Worm (Caenorhabditis elegans) whole organism, L4 larva: Measurements from ENCODE around the gene math-4.
"Not testable (repeated sequence)": the region's sequence is repeated elsewhere in the genome, so short reads cannot be mapped to it uniquely, and the experiment has no call there.

ENCODE experiments used
- D1046.2 ChIP-seq: fragments of 200-800 bp; sonication (Bioruptor generic); IDR thresholded peaks from 2 replicates; pipeline ENCODE4 v1.3.6; 2022; ENCODE audit warnings: missing genetic modification characterization, missing compliant biosample characterization
- F26F4.8 ChIP-seq: fragments of 200-800 bp; sonication (Bioruptor generic); conservative IDR thresholded peaks from 2 replicates; pipeline ENCODE4 v1.3.6; 2022; ENCODE audit warnings: missing genetic modification characterization, missing compliant biosample characterization
- F44E2.7 ChIP-seq: fragments of 200-800 bp; sonication (Bioruptor generic); IDR thresholded peaks from 2 replicates; pipeline ENCODE4 v2.1.2; 2022; ENCODE audit warnings: missing genetic modification characterization, missing compliant biosample characterization
- T26A8.4 ChIP-seq: fragments of 200-800 bp; sonication (Bioruptor generic); IDR thresholded peaks from 2 replicates; pipeline ENCODE4 v1.3.6; 2022; ENCODE audit warnings: missing genetic modification characterization, missing compliant biosample characterization
- Y75B8A.6 ChIP-seq: fragments of 200-800 bp; sonication (Bioruptor generic); IDR thresholded peaks from 2 replicates; pipeline ENCODE4 v1.3.6; 2022; ENCODE audit warnings: missing genetic modification reagents, missing genetic modification characterization, missing compliant biosample characterization
- aha-1 ChIP-seq: fragments of 150-350 bp; peaks from one replicate; lab custom pipeline; 2014; ENCODE audit warnings: missing biosample characterization, missing genetic modification characterization
- aly-2 ChIP-seq: sonication (generic microtip); optimal IDR thresholded peaks from 2 replicates; lab custom pipeline; 2018; ENCODE audit warnings: missing biosample characterization, missing genetic modification characterization
- arid-1 ChIP-seq: fragments of 200-800 bp; sonication (Bioruptor generic); conservative IDR thresholded peaks from 2 replicates; pipeline ENCODE4 v1.3.6; 2022; ENCODE audit warnings: missing genetic modification reagents, missing genetic modification characterization, missing compliant biosample characterization
- ceh-32 ChIP-seq: sonication (generic microtip); optimal IDR thresholded peaks from 2 replicates; lab custom pipeline; 2016; ENCODE audit warnings: mild to moderate bottlenecking, missing genetic modification characterization, missing compliant biosample characterization; ENCODE audit not compliant: poor library complexity
- ceh-62 ChIP-seq: sonication (generic microtip); optimal IDR thresholded peaks from 2 replicates; lab custom pipeline; 2017; ENCODE audit warnings: missing biosample characterization, missing genetic modification characterization
- ceh-82 ChIP-seq: sonication (generic microtip); optimal IDR thresholded peaks from 2 replicates; lab custom pipeline; 2017; ENCODE audit warnings: missing biosample characterization, missing genetic modification characterization
- cey-2 ChIP-seq: sonication (generic microtip); optimal IDR thresholded peaks from 3 replicates; lab custom pipeline; 2017; ENCODE audit warnings: missing genetic modification characterization, mild to moderate bottlenecking, missing compliant biosample characterization, antibody characterized with exemption, borderline replicate concordance; ENCODE audit not compliant: insufficient read depth
- daf-16 ChIP-seq, 3 experiments: sonication (generic microtip); optimal IDR thresholded peaks; 2 replicates each; lab custom pipeline; 2016 to 2017; ENCODE audit warnings: missing genetic modification characterization in 3 of 3, missing genetic modification reagents in 3 of 3, mild to moderate bottlenecking in 2 of 3, missing compliant biosample characterization in 2 of 3, missing biosample characterization in 1 of 3, moderate library complexity in 1 of 3
- dmd-6 ChIP-seq: fragments of 200-800 bp; sonication (Bioruptor generic); IDR thresholded peaks from 2 replicates; pipeline ENCODE4 v1.3.6; 2022; ENCODE audit warnings: missing genetic modification reagents, missing genetic modification characterization, missing compliant biosample characterization
- dmd-9 ChIP-seq: fragments of 200-800 bp; sonication (Bioruptor generic); IDR thresholded peaks from 2 replicates; pipeline ENCODE4 v1.3.6; 2022; ENCODE audit warnings: missing genetic modification reagents, missing genetic modification characterization, missing compliant biosample characterization
- dpl-1 ChIP-seq: fragments of 150-350 bp; optimal IDR thresholded peaks from 2 replicates; lab custom pipeline; 2014; ENCODE audit warnings: missing biosample characterization, missing genetic modification reagents, missing genetic modification characterization
- duxl-1 ChIP-seq: sonication (generic microtip); optimal IDR thresholded peaks from 2 replicates; lab custom pipeline; 2016; ENCODE audit warnings: mild to moderate bottlenecking, missing genetic modification characterization, moderate library complexity, missing compliant biosample characterization; ENCODE audit not compliant: poor library complexity
- fkh-10 ChIP-seq: fragments of 150-350 bp; optimal IDR thresholded peaks from 2 replicates; lab custom pipeline; 2014; ENCODE audit warnings: missing biosample characterization, missing genetic modification reagents, missing genetic modification characterization
- hif-1 ChIP-seq, 2 experiments: sonication (generic microtip); optimal IDR thresholded peaks; 2 replicates each; lab custom pipeline; 2016 to 2017; ENCODE audit warnings: missing compliant biosample characterization in 2 of 2, missing genetic modification characterization in 2 of 2, missing genetic modification reagents in 2 of 2, missing genotype in 2 of 2, mild to moderate bottlenecking in 1 of 2
- hlh-11 ChIP-seq: fragments of 200-800 bp; sonication (Bioruptor generic); optimal IDR thresholded peaks from 2 replicates; lab custom pipeline; 2018; ENCODE audit warnings: mild to moderate bottlenecking, missing genetic modification characterization, missing compliant biosample characterization
- hmg-1.1 ChIP-seq: fragments of 200-800 bp; sonication (Bioruptor generic); IDR thresholded peaks from 2 replicates; pipeline ENCODE4 v1.3.6; 2022; ENCODE audit warnings: missing genetic modification reagents, missing genetic modification characterization, missing compliant biosample characterization
- lim-7 ChIP-seq: fragments of 200-800 bp; sonication (Bioruptor generic); IDR thresholded peaks from 2 replicates; pipeline ENCODE4 v1.3.6; 2022; ENCODE audit warnings: missing genetic modification characterization, missing compliant biosample characterization
- lin-29 ChIP-seq: fragments of 200-800 bp; sonication (Bioruptor generic); IDR thresholded peaks from 2 replicates; pipeline ENCODE4 v1.3.6; 2022; ENCODE audit warnings: missing genetic modification reagents, missing genetic modification characterization, missing compliant biosample characterization
- lin-38 ChIP-seq: fragments of 200-800 bp; sonication (Bioruptor generic); IDR thresholded peaks from 2 replicates; pipeline ENCODE4 v1.3.6; 2022; ENCODE audit warnings: missing genetic modification reagents, missing genetic modification characterization, missing compliant biosample characterization
- lin-39 ChIP-seq: fragments of 150-350 bp; optimal IDR thresholded peaks from 2 replicates; lab custom pipeline; 2014; ENCODE audit warnings: missing biosample characterization, missing genetic modification reagents, missing genetic modification characterization
- lir-3 ChIP-seq: sonication (generic microtip); optimal IDR thresholded peaks from 2 replicates; lab custom pipeline; 2016; ENCODE audit warnings: mild to moderate bottlenecking, missing genetic modification characterization, missing compliant biosample characterization
- mxl-2 ChIP-seq: fragments of 200-800 bp; sonication (Bioruptor generic); conservative IDR thresholded peaks from 2 replicates; pipeline ENCODE4 v1.3.6; 2022; ENCODE audit warnings: missing genetic modification reagents, missing genetic modification characterization, missing compliant biosample characterization
- nhr-111 ChIP-seq: fragments of 200-800 bp; sonication (Bioruptor generic); optimal IDR thresholded peaks from 2 replicates; lab custom pipeline; 2018; ENCODE audit warnings: mild to moderate bottlenecking, missing genetic modification characterization, missing compliant biosample characterization
- nhr-237 ChIP-seq: sonication (generic microtip); optimal IDR thresholded peaks from 2 replicates; lab custom pipeline; 2017; ENCODE audit warnings: missing biosample characterization, missing genetic modification characterization
- nhr-28 ChIP-seq: fragments of 150-350 bp; optimal IDR thresholded peaks from 2 replicates; lab custom pipeline; 2014; ENCODE audit warnings: missing biosample characterization, missing genetic modification characterization
- nhr-41 ChIP-seq: fragments of 200-800 bp; sonication (Bioruptor generic); IDR thresholded peaks from 2 replicates; pipeline ENCODE4 v1.3.6; 2022; ENCODE audit warnings: missing genetic modification reagents, missing genetic modification characterization, missing compliant biosample characterization
- nhr-42 ChIP-seq: fragments of 200-800 bp; sonication (Bioruptor generic); IDR thresholded peaks from 2 replicates; pipeline ENCODE4 v1.3.6; 2022; ENCODE audit warnings: missing genetic modification characterization, missing compliant biosample characterization
- nhr-6 ChIP-seq: fragments of 150-350 bp; optimal IDR thresholded peaks from 2 replicates; lab custom pipeline; 2014; ENCODE audit warnings: missing biosample characterization, missing genetic modification characterization
- php-3 ChIP-seq: fragments of 200-800 bp; sonication (Bioruptor generic); IDR thresholded peaks from 2 replicates; pipeline ENCODE4 v1.3.6; 2022; ENCODE audit warnings: missing genetic modification reagents, missing genetic modification characterization, missing compliant biosample characterization
- pqm-1 ChIP-seq: sonication (generic microtip); optimal IDR thresholded peaks from 2 replicates; lab custom pipeline; 2017; ENCODE audit warnings: missing biosample characterization, missing genetic modification characterization
- unc-62 ChIP-seq, 3 experiments: fragments of 150-350 bp in 1 of 3; sonication (generic microtip); optimal IDR thresholded peaks in 2 of 3; peaks in 1 of 3; 1 replicate in 1 of 3; 2 replicates in 2 of 3; lab custom pipeline; 2014 to 2017; ENCODE audit warnings: missing biosample characterization in 3 of 3, missing genetic modification characterization in 3 of 3, missing genetic modification reagents in 3 of 3, missing genotype in 1 of 3
- zfp-3 ChIP-seq: fragments of 200-800 bp; sonication (Bioruptor generic); conservative IDR thresholded peaks from 2 replicates; pipeline ENCODE4 v1.3.6; 2022; ENCODE audit warnings: missing genetic modification reagents, missing genetic modification characterization, missing compliant biosample characterization
- ztf-7 ChIP-seq: fragments of 150-350 bp; optimal IDR thresholded peaks from 2 replicates; lab custom pipeline; 2014; ENCODE audit warnings: missing biosample characterization, missing genetic modification characterization

Gene math-4

ce11 chrII:1782474-1782873 is at the start of gene math-4:
math-4 (minus strand) TSS chrII:1782574.
- TF ChIP-seq aly-2 (tag; lab: Kevin White, UChicago): no peak
- no peak for TF ChIP-seq nhr-237 (tag; lab: Kevin White, UChicago)
- no peak for TF ChIP-seq Y75B8A.6 (GFP tag; lab: Robert Waterston, UW)
- no peak for TF ChIP-seq nhr-42 (GFP tag; lab: Robert Waterston, UW)
- no peak for TF ChIP-seq dmd-6 (GFP tag; lab: Robert Waterston, UW)
- TF ChIP-seq hlh-11 (tag; lab: Kevin White, UChicago): no peak
- TF ChIP-seq dmd-9: no peak
- TF ChIP-seq F26F4.8 (GFP tag; lab: Robert Waterston, UW): no peak
- no peak for TF ChIP-seq F44E2.7 (GFP tag; lab: Robert Waterston, UW)
- no peak for TF ChIP-seq ztf-7 (tag; lab: Kevin White, UChicago)
- TF ChIP-seq dpl-1 (GFP tag; lab: Kevin White, UChicago): no peak
- TF ChIP-seq hif-1 (tag; optimal IDR thresholded peaks at IDR 0.05; lab: Kevin White, UChicago): no peak
- TF ChIP-seq lim-7: no peak
- no peak for TF ChIP-seq D1046.2 (GFP tag; lab: Robert Waterston, UW)
- TF ChIP-seq mxl-2: no peak
- no peak for TF ChIP-seq duxl-1 (tag; lab: Kevin White, UChicago)
- no peak for TF ChIP-seq lin-38 (GFP tag; lab: Robert Waterston, UW)
- TF ChIP-seq, all 104 proteins: peak for 0

DNA sequence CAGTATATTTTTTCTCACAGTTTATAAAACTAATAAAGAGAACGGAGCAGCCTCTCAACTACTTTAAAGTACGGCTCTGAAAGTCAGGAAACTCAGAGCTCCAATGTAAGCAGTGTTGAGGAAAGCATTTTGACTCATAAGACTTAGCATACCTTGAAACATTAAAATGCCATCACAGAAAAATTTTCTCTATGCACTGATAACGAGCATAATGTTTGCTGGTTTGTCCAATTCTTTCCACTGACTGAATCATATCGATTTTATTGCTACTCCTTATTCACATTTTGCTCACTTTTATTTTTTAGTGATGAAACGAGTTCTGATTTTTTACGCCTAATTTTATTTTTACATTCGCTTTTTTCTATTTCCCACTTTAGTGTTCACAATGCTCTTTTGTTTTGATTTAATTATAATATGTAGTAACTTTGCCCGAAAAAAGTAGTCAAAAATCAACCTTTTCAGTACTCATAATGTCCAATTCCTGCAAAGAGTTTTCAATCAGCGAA is 49.6 kb upstream of the math-4 start, which contains the start of gene math-39:
Gene math-39, plus strand, starts transcription at position 456 of the 506 bp plus-strand sequence.
- TF ChIP-seq lir-3 (no peak), nhr-28 (tag; lab: Kevin White, UChicago) (peak; percentile 10), ceh-32 (tag; lab: Kevin White, UChicago) (no peak), unc-62 (GFP tag; optimal IDR thresholded peaks at IDR 0.05 in 1 of 2; lab: Kevin White, UChicago) (no peak), unc-62 (tag; optimal IDR thresholded peaks at IDR 0.05; lab: Kevin White, UChicago) (no peak), pqm-1 (tag; lab: Kevin White, UChicago) (peak; percentile 40), fkh-10 (GFP tag; lab: Kevin White, UChicago) (no peak)

- TF ChIP-seq dmd-6 (GFP tag; lab: Robert Waterston, UW) (peak; percentile 19; the same call in 1 of the 2 replicates), lin-38 (GFP tag; lab: Robert Waterston, UW) (no peak), D1046.2 (GFP tag; lab: Robert Waterston, UW) (no peak), pqm-1 (tag; lab: Kevin White, UChicago) (peak; percentile 63), daf-16 (GFP tag; optimal IDR thresholded peaks at IDR 0.05; lab: Kevin White, UChicago) (no peak), daf-16 (tag; optimal IDR thresholded peaks at IDR 0.05; lab: Kevin White, UChicago) (no peak)
Measured at ce11 chrII:1830182-1830682, 47.9 kb upstream of the math-4 start, which contains the start of gene math-40. math-40 (plus strand) TSS chrII:1830632.

DNA sequence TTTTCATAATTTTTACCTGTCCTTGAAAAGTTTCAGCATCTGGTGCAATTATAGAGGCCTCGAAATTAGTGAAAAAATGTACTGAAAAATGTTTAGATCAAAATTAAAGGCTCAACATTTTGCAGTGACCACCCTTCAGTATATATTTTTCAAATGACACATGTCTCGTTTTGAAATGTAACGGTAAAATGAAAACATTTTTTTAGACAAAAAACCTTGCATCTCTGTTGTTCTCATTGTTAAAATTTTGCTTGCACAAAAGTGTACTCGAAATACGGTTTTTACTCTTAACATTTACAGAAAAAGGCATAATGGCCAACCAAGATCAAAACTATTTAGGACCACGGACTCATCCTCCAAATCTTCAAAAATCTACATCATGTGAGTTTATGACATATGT is 42.0 kb upstream of the math-4 start, which contains the start of gene math-41:
Gene math-41, plus strand, starts transcription at position 301 of the 400 bp plus-strand sequence.
- not testable (repeated sequence) for TF ChIP-seq nhr-42 (GFP tag; lab: Robert Waterston, UW); nhr-111 (GFP tag; lab: Kevin White, UChicago); dmd-9

- TF ChIP-seq dmd-6 (GFP tag; lab: Robert Waterston, UW): peak; percentile 61
- TF ChIP-seq pqm-1 (tag; lab: Kevin White, UChicago): peak; percentile 19
- TF ChIP-seq php-3: 0 out of 2 replicates have a peak, but pooled peaks have one; percentile 32
- peak; percentile 16 for TF ChIP-seq hlh-11 (tag; lab: Kevin White, UChicago)
- TF ChIP-seq, all 104 proteins: peak for 4; not testable (repeated sequence) for 100
Measured at ce11 chrII:1823597-1823996, 41.2 kb upstream of the math-4 start.

DNA sequence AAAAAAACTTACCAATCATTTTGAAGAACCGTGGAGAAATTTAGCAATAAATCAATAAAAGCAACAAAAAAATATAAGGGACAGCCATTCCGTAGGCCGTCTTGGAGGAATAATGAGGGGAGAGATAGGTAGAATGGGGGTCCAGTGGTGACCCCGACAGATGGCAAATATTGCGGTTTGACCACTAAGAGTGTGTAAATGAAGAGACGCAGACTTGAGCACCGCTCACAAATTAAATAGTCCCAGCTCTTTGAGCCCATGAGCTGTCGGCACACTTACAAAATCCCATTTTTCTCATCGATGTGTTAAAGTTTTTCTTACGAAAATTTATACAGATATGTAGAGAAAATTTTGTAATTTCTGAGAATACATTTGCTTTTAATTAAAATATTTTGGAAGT is 38.4 kb upstream of the math-4 start, which contains the start of gene fbxa-3:
Gene fbxa-3, minus strand, starts transcription at position 101 of the 400 bp plus-strand sequence.
- no peak for TF ChIP-seq nhr-41 (GFP tag; lab: Robert Waterston, UW)
- no peak for TF ChIP-seq ceh-82
- TF ChIP-seq duxl-1 (tag; lab: Kevin White, UChicago): no peak
- no peak for TF ChIP-seq lin-39 (tag; lab: Kevin White, UChicago)
- no peak for TF ChIP-seq ceh-62
- TF ChIP-seq pqm-1 (tag; lab: Kevin White, UChicago): no peak
- no peak for TF ChIP-seq cey-2
- TF ChIP-seq hmg-1.1 (GFP tag; lab: Robert Waterston, UW): no peak
- TF ChIP-seq arid-1: no peak
- no peak for TF ChIP-seq zfp-3 (GFP tag; lab: Robert Waterston, UW)
- no peak for TF ChIP-seq aha-1
- TF ChIP-seq nhr-6 (tag; lab: Kevin White, UChicago): no peak
- no peak for TF ChIP-seq T26A8.4 (GFP tag; lab: Robert Waterston, UW)
- TF ChIP-seq lin-29 (GFP tag; lab: Robert Waterston, UW): no peak
- TF ChIP-seq, all 104 proteins: peak for 0
